Fruit fly (Drosophila melanogaster) whole organism, embryonic: ENCODE results near the gene Tg.

Experiments used
- Ada2b ChIP-seq: fragments of 200-800 bp; sonication (Bioruptor generic); IDR thresholded peaks from 2 replicates; pipeline ENCODE4 v1.3.6; 2022; ENCODE audit warnings: missing biosample characterization, missing genetic modification characterization
- Bdp1 ChIP-seq: fragments of 200-800 bp; sonication (Bioruptor generic); optimal IDR thresholded peaks from 3 replicates; lab custom pipeline; 2016; ENCODE audit warnings: missing biosample characterization, missing genetic modification characterization
- Bgb ChIP-seq: fragments of 200-800 bp; sonication (Bioruptor generic); IDR thresholded peaks from 2 replicates; pipeline ENCODE4 v1.3.6; 2022; ENCODE audit warnings: missing biosample characterization, missing genetic modification characterization; ENCODE audit not compliant: partially characterized antibody
- CG1024 ChIP-seq: fragments of 200-800 bp; sonication (Bioruptor generic); IDR thresholded peaks from 2 replicates; pipeline ENCODE4 v1.3.6; 2022; ENCODE audit warnings: missing biosample characterization, missing genetic modification characterization
- CG12219 ChIP-seq: fragments of 200-800 bp; sonication (Bioruptor generic); optimal IDR thresholded peaks from 3 replicates; lab custom pipeline; 2018; ENCODE audit warnings: missing biosample characterization, mild to moderate bottlenecking, missing genetic modification characterization
- CG14710 ChIP-seq: fragments of 200-800 bp; sonication (Bioruptor generic); optimal IDR thresholded peaks from 3 replicates; lab custom pipeline; 2019; ENCODE audit warnings: missing biosample characterization, mild to moderate bottlenecking, missing genetic modification characterization, moderate library complexity
- CG15269 ChIP-seq: fragments of 200-800 bp; sonication (Bioruptor generic); optimal IDR thresholded peaks from 2 replicates; lab custom pipeline; 2018; ENCODE audit warnings: missing biosample characterization, mild to moderate bottlenecking, missing genetic modification characterization, moderate library complexity
- CG18599 ChIP-seq: fragments of 200-800 bp; sonication (Bioruptor generic); optimal IDR thresholded peaks from 3 replicates; lab custom pipeline; 2017; ENCODE audit warnings: missing biosample characterization, missing genetic modification characterization, mild to moderate bottlenecking, moderate library complexity, missing genetic modification reagents
- CG2678 ChIP-seq: fragments of 200-800 bp; sonication (Bioruptor generic); optimal IDR thresholded peaks from 3 replicates; lab custom pipeline; 2019; ENCODE audit warnings: missing biosample characterization, mild to moderate bottlenecking, missing genetic modification characterization, moderate library complexity
- CG32532 ChIP-seq: fragments of 200-800 bp; sonication (Bioruptor generic); IDR thresholded peaks from 2 replicates; pipeline ENCODE4 v1.3.6; 2022; ENCODE audit warnings: missing biosample characterization, missing genetic modification characterization
- CG34422 ChIP-seq: fragments of 200-800 bp; sonication (Bioruptor generic); IDR thresholded peaks from 3 replicates; pipeline ENCODE4 v1.3.6; 2022; ENCODE audit warnings: missing biosample characterization, missing genetic modification characterization
- CG3838 ChIP-seq: fragments of 200-800 bp; sonication (Bioruptor generic); optimal IDR thresholded peaks from 3 replicates; lab custom pipeline; 2016; ENCODE audit warnings: missing biosample characterization, missing genetic modification characterization
- CG4360 ChIP-seq: fragments of 200-800 bp; sonication (Bioruptor generic); IDR thresholded peaks from 2 replicates; pipeline ENCODE4 v1.3.6; 2022; ENCODE audit warnings: missing biosample characterization, missing genetic modification characterization
- CG43689 ChIP-seq: fragments of 200-800 bp; sonication (Bioruptor generic); IDR thresholded peaks from 2 replicates; pipeline ENCODE4 v1.3.6; 2022; ENCODE audit warnings: missing biosample characterization, missing genetic modification characterization
- CG5180 ChIP-seq: fragments of 200-800 bp; sonication (Bioruptor generic); optimal IDR thresholded peaks from 3 replicates; lab custom pipeline; 2017; ENCODE audit warnings: missing biosample characterization, missing genetic modification characterization, mild to moderate bottlenecking, moderate library complexity, missing genetic modification reagents
- CG6689 ChIP-seq: fragments of 200-800 bp; sonication (Bioruptor generic); IDR thresholded peaks from 2 replicates; pipeline ENCODE4 v1.3.6; 2022; ENCODE audit warnings: missing biosample characterization, missing genetic modification characterization
- CG6765 ChIP-seq: fragments of 200-800 bp; sonication (Bioruptor generic); optimal IDR thresholded peaks from 3 replicates; lab custom pipeline; 2017; ENCODE audit warnings: missing biosample characterization, mild to moderate bottlenecking, missing genetic modification characterization
- CG7987 ChIP-seq: fragments of 200-800 bp; sonication (Bioruptor generic); optimal IDR thresholded peaks from 2 replicates; lab custom pipeline; 2018; ENCODE audit warnings: missing biosample characterization, mild to moderate bottlenecking, missing genetic modification characterization, moderate library complexity
- CG8765 ChIP-seq: fragments of 200-800 bp; sonication (Bioruptor generic); IDR thresholded peaks from 2 replicates; pipeline ENCODE4 v1.3.6; 2022; ENCODE audit warnings: missing biosample characterization, missing genetic modification characterization
- CG8924 ChIP-seq: fragments of 200-800 bp; optimal IDR thresholded peaks from 3 replicates; lab custom pipeline; 2019; ENCODE audit warnings: missing biosample characterization, mild to moderate bottlenecking, missing genetic modification characterization, moderate library complexity
- CG9437 ChIP-seq: fragments of 200-800 bp; sonication (Bioruptor generic); optimal IDR thresholded peaks from 2 replicates; lab custom pipeline; 2018; ENCODE audit warnings: missing biosample characterization, mild to moderate bottlenecking, missing genetic modification characterization
- CG9876 ChIP-seq: fragments of 200-800 bp; sonication (Bioruptor generic); optimal IDR thresholded peaks from 2 replicates; lab custom pipeline; 2016; ENCODE audit warnings: missing biosample characterization, missing genetic modification characterization
- CTCF ChIP-seq: fragments of 200-800 bp; sonication (Bioruptor generic); optimal IDR thresholded peaks from 2 replicates; lab custom pipeline; 2017; ENCODE audit warnings: missing biosample characterization, mild to moderate bottlenecking, missing genetic modification characterization, moderate library complexity
- D19B ChIP-seq: fragments of 200-800 bp; sonication (Bioruptor generic); optimal IDR thresholded peaks from 2 replicates; lab custom pipeline; 2017; ENCODE audit warnings: missing biosample characterization, mild to moderate bottlenecking, missing genetic modification characterization
- Dref ChIP-seq: fragments of 200-800 bp; sonication (Bioruptor generic); IDR thresholded peaks from 2 replicates; pipeline ENCODE4 v1.3.6; 2022; ENCODE audit warnings: missing biosample characterization, missing genetic modification characterization
- HLH4C ChIP-seq: fragments of 200-800 bp; sonication (Bioruptor generic); IDR thresholded peaks from 3 replicates; pipeline ENCODE4 v1.3.6; 2022; ENCODE audit warnings: missing biosample characterization, missing genetic modification characterization; ENCODE audit not compliant: partially characterized antibody
- Hmx ChIP-seq: fragments of 200-800 bp; sonication (Bioruptor generic); optimal IDR thresholded peaks from 2 replicates; lab custom pipeline; 2016; ENCODE audit warnings: missing biosample characterization, missing genetic modification characterization
- Jarid2 ChIP-seq: fragments of 200-800 bp; sonication (Bioruptor generic); optimal IDR thresholded peaks from 3 replicates; lab custom pipeline; 2017; ENCODE audit warnings: mild to moderate bottlenecking, missing biosample characterization, missing genetic modification reagents, missing genetic modification characterization
- PHDP ChIP-seq: fragments of 200-800 bp; sonication (Bioruptor generic); optimal IDR thresholded peaks from 3 replicates; lab custom pipeline; 2018; ENCODE audit warnings: missing biosample characterization, mild to moderate bottlenecking, missing genetic modification characterization, moderate library complexity
- Scr ChIP-seq: fragments of 200-800 bp; sonication (Bioruptor generic); IDR thresholded peaks from 2 replicates; pipeline ENCODE4 v1.3.6; 2022; ENCODE audit warnings: missing biosample characterization, missing genetic modification characterization; ENCODE audit not compliant: partially characterized antibody
- Six4 ChIP-seq: fragments of 200-800 bp; sonication (Bioruptor generic); optimal IDR thresholded peaks from 2 replicates; lab custom pipeline; 2016; ENCODE audit warnings: missing biosample characterization, missing genetic modification characterization
- abd-A ChIP-seq: fragments of 200-800 bp; sonication (Bioruptor generic); optimal IDR thresholded peaks from 3 replicates; lab custom pipeline; 2019; ENCODE audit warnings: missing biosample characterization, mild to moderate bottlenecking, missing genetic modification characterization, moderate library complexity
- cad ChIP-seq: fragments of >200 bp; optimal IDR thresholded peaks from 2 replicates; lab custom pipeline; 2017; ENCODE audit warnings: missing biosample characterization, missing genetic modification characterization
- cato ChIP-seq: fragments of 200-800 bp; sonication (Bioruptor generic); optimal IDR thresholded peaks from 2 replicates; lab custom pipeline; 2016; ENCODE audit warnings: missing biosample characterization, missing genetic modification characterization, borderline replicate concordance
- dan ChIP-seq: fragments of 200-800 bp; sonication (Bioruptor generic); IDR thresholded peaks from 2 replicates; pipeline ENCODE4 v1.3.6; 2022; ENCODE audit warnings: missing biosample characterization, missing genetic modification characterization
- emc ChIP-seq: fragments of 200-800 bp; sonication (Bioruptor generic); optimal IDR thresholded peaks from 2 replicates; lab custom pipeline; 2016; ENCODE audit warnings: missing biosample characterization, missing genetic modification characterization
- klu ChIP-seq: fragments of 200-800 bp; sonication (Bioruptor generic); IDR thresholded peaks from 2 replicates; pipeline ENCODE4 v1.3.6; 2022; ENCODE audit warnings: missing biosample characterization, missing genetic modification characterization
- lbe ChIP-seq: fragments of 200-800 bp; sonication (Bioruptor generic); optimal IDR thresholded peaks from 2 replicates; lab custom pipeline; 2016; ENCODE audit warnings: missing biosample characterization, mild to moderate bottlenecking, missing genetic modification characterization
- maf-S ChIP-seq: fragments of 200-800 bp; sonication (Bioruptor generic); optimal IDR thresholded peaks from 2 replicates; lab custom pipeline; 2016; ENCODE audit warnings: missing biosample characterization, missing genetic modification characterization
- onecut ChIP-seq: fragments of 200-800 bp; sonication (Bioruptor generic); IDR thresholded peaks from 2 replicates; pipeline ENCODE4 v1.3.6; 2022; ENCODE audit warnings: missing biosample characterization, missing genetic modification characterization
- p53 ChIP-seq: fragments of 200-800 bp; sonication (Bioruptor generic); optimal IDR thresholded peaks from 2 replicates; lab custom pipeline; 2016; ENCODE audit warnings: missing biosample characterization, missing genetic modification characterization
- pan ChIP-seq, 4 experiments: fragments of >200 bp in 3 of 4; fragments of 200-800 bp in 1 of 4; sonication (Bioruptor generic) in 1 of 4; optimal IDR thresholded peaks in 3 of 4; IDR thresholded peaks in 1 of 4; 2 replicates each; pipeline versions ENCODE4 v1.3.6 to Lab custom; 2017 to 2022; ENCODE audit warnings: missing biosample characterization in 2 of 4, missing genetic modification characterization in 2 of 4, mixed read lengths in 1 of 4
- prd ChIP-seq, 3 experiments: fragments of >200 bp in 2 of 3; fragments of 200-800 bp in 1 of 3; sonication (Bioruptor generic) in 1 of 3; optimal IDR thresholded peaks in 2 of 3; IDR thresholded peaks in 1 of 3; 2 replicates in 2 of 3; 3 replicates in 1 of 3; pipeline versions ENCODE4 v1.3.6 to Lab custom; 2017 to 2022; ENCODE audit warnings: missing biosample characterization in 1 of 3, missing genetic modification characterization in 1 of 3
- salm ChIP-seq: fragments of 200-800 bp; sonication (Bioruptor generic); optimal IDR thresholded peaks from 2 replicates; lab custom pipeline; 2018; ENCODE audit warnings: missing biosample characterization, mild to moderate bottlenecking, missing genetic modification characterization
- scrt ChIP-seq: fragments of 200-800 bp; sonication (Bioruptor generic); optimal IDR thresholded peaks from 2 replicates; lab custom pipeline; 2018; ENCODE audit warnings: missing biosample characterization, mild to moderate bottlenecking, missing genetic modification characterization, moderate library complexity
- sens-2 ChIP-seq: fragments of 200-800 bp; sonication (Bioruptor generic); IDR thresholded peaks from 2 replicates; pipeline ENCODE4 v1.3.6; 2022; ENCODE audit warnings: missing biosample characterization, missing genetic modification characterization
- ttk ChIP-seq: fragments of 200-800 bp; sonication (Bioruptor generic); IDR thresholded peaks from 2 replicates; pipeline ENCODE4 v2.1.2; 2022; ENCODE audit warnings: missing biosample characterization, missing genetic modification characterization
- vvl ChIP-seq: fragments of 200-800 bp; sonication (Bioruptor generic); IDR thresholded peaks from 2 replicates; pipeline ENCODE4 v1.3.6; 2022; ENCODE audit warnings: missing biosample characterization, missing genetic modification characterization

Tg gene

DNA sequence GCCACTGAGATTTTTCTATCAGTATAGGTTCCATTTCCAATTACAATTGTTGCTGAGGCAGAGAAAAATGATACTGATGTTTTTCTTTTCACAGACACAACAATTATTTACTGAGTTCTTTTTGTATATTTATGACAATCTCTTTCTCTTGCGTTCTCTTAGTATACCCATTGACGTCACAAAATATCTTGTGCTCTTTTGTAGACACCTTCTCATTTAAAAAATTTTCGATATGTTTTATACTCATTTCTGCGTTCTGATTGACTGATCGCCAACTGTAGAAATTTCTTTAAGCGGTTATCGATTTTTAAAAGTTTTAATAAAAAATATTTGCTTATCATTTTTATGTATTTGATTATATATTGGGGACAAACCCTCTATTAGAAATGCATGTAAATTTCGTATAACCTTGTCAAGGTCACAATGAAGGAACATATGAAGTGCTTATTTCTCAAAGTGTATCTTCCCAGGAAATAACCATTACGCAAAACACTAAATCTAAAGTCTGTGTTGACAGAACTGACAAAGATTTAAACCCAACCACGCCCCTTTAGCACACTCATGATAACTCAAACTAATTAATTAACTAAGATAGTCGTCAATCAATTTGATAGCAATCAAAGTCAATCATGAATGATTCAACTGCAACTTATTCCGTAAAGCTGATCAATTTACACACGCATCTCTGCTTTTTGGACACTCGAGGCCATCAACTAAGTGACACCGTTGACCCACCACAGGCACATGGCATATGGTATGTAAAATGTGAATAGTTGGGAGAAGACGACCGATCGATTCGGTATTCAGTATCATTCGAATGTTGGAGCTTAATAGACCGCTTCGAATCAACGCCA, at the start of gene Tg, which contains the start of gene Glyat (continued):
- TF ChIP-seq CG32532 (GFP tag; lab: Robert Waterston, UW) (peak; percentile 64; the same call in 1 of the 2 replicates), CG8924 (tag; lab: Kevin White, UChicago) (peak; percentile 36), Jarid2 (peak; percentile 4), CTCF (GFP tag; lab: Kevin White, UChicago) (no peak), p53 (no peak), CG5180 (GFP tag; lab: Kevin White, UChicago) (no peak), Hmx (no peak), scrt (GFP tag; lab: Kevin White, UChicago) (no peak), CG12219 (GFP tag; lab: Kevin White, UChicago) (no peak), CG18599 (peak; percentile 42), Bgb (GFP tag; lab: Robert Waterston, UW) (peak; percentile 33; the same call in 1 of the 2 replicates), CG15269 (tag; lab: Kevin White, UChicago) (peak; percentile 25), onecut (GFP tag; lab: Robert Waterston, UW) (no peak), CG8765 (GFP tag; lab: Robert Waterston, UW) (no peak), CG6689 (GFP tag; lab: Robert Waterston, UW) (peak; percentile 100), CG43689 (GFP tag; lab: Robert Waterston, UW) (no peak), prd (optimal IDR thresholded peaks at IDR 0.05; lab: Kevin White, UChicago) (no peak), prd (GFP tag; IDR thresholded peaks at IDR 0.05; lab: Robert Waterston, UW) (peak; percentile 28; the same call in 1 of the 3 replicates), CG14710 (tag; lab: Kevin White, UChicago) (no peak), lbe (GFP tag; lab: Kevin White, UChicago) (no peak), klu (GFP tag; lab: Robert Waterston, UW) (no peak), Six4 (GFP tag; lab: Kevin White, UChicago) (no peak), CG7987 (GFP tag; lab: Kevin White, UChicago) (no peak), PHDP (tag; lab: Kevin White, UChicago) (peak; percentile 15), CG2678 (tag; lab: Kevin White, UChicago) (peak; percentile 48), sens-2 (no peak), Ada2b (GFP tag; lab: Robert Waterston, UW) (no peak), ttk (GFP tag; lab: Robert Waterston, UW) (peak; percentile 5; the same call in 1 of the 2 replicates), CG3838 (no peak), salm (tag; lab: Kevin White, UChicago) (no peak), CG9876 (GFP tag; lab: Kevin White, UChicago) (no peak), HLH4C (GFP tag; lab: Robert Waterston, UW) (peak; percentile 66), cato (no peak), Dref (GFP tag; lab: Robert Waterston, UW) (peak; percentile 97), Bdp1 (no peak), CG4360 (no peak), dan (no peak), CG34422 (0 out of 3 replicates have a peak, but pooled peaks have one; percentile 33), CG1024 (GFP tag; lab: Robert Waterston, UW) (no peak), cad (GFP tag; lab: Kevin White, UChicago) (no peak), D19B (GFP tag; lab: Kevin White, UChicago) (no peak), Scr (peak; percentile 51), maf-S (GFP tag; lab: Kevin White, UChicago) (no peak), pan (optimal IDR thresholded peaks at IDR 0.05; lab: Kevin White, UChicago) (no peak), pan (GFP tag; optimal IDR thresholded peaks at IDR 0.05 in 1 of 2, IDR thresholded peaks at IDR 0.05 in 1 of 2) (peak in 1 of 2 experiments; percentile 30), CG9437 (peak; percentile 18), vvl (GFP tag; lab: Robert Waterston, UW) (peak; percentile 67), abd-A (no peak), emc (no peak), CG6765 (GFP tag; lab: Kevin White, UChicago) (no peak)
